Worm (Caenorhabditis elegans) whole organism, L4 larva: ENCODE data around the gene Y40A1A.2.

Source experiments
- ama-1 ChIP-seq: fragments of 150-350 bp; optimal IDR thresholded peaks from 2 replicates; lab custom pipeline; 2014; ENCODE audit warnings: inconsistent platforms, mixed read lengths
- egl-27 ChIP-seq: sonication (generic microtip); optimal IDR thresholded peaks from 3 replicates; lab custom pipeline; 2017; ENCODE audit warnings: missing biosample characterization, missing genetic modification reagents, missing genetic modification characterization
- egl-43 ChIP-seq: fragments of 200-800 bp; sonication (Bioruptor generic); IDR thresholded peaks from 2 replicates; pipeline ENCODE4 v1.3.6; 2022; ENCODE audit warnings: missing genetic modification reagents, missing genetic modification characterization, missing compliant biosample characterization
- lin-13 ChIP-seq: fragments of 150-350 bp; optimal IDR thresholded peaks from 2 replicates; lab custom pipeline; 2014; ENCODE audit warnings: missing biosample characterization, missing genetic modification reagents, missing genetic modification characterization
- mxl-2 ChIP-seq: fragments of 200-800 bp; sonication (Bioruptor generic); conservative IDR thresholded peaks from 2 replicates; pipeline ENCODE4 v1.3.6; 2022; ENCODE audit warnings: missing genetic modification reagents, missing genetic modification characterization, missing compliant biosample characterization
- nhr-28 ChIP-seq: fragments of 150-350 bp; optimal IDR thresholded peaks from 2 replicates; lab custom pipeline; 2014; ENCODE audit warnings: missing biosample characterization, missing genetic modification characterization
- nhr-76 ChIP-seq: fragments of 150-350 bp; optimal IDR thresholded peaks from 2 replicates; lab custom pipeline; 2014; ENCODE audit warnings: missing biosample characterization, missing genetic modification characterization
- pha-4 ChIP-seq, 2 experiments: fragments of 150-350 bp in 1 of 2; fragments of 200-800 bp in 1 of 2; sonication (Bioruptor generic) in 1 of 2; IDR thresholded peaks in 1 of 2; optimal IDR thresholded peaks in 1 of 2; 2 replicates each; pipeline versions ENCODE4 v1.3.6 to Lab custom; 2014 to 2022; ENCODE audit warnings: missing genetic modification characterization in 2 of 2, missing genetic modification reagents in 2 of 2, missing biosample characterization in 1 of 2, missing compliant biosample characterization in 1 of 2
- pqm-1 ChIP-seq: sonication (generic microtip); optimal IDR thresholded peaks from 2 replicates; lab custom pipeline; 2017; ENCODE audit warnings: missing biosample characterization, missing genetic modification characterization
- rbr-2 ChIP-seq: sonication (generic microtip); optimal IDR thresholded peaks from 2 replicates; lab custom pipeline; 2016; ENCODE audit warnings: missing genotype, missing genetic modification characterization, missing compliant biosample characterization
- snpc-4 ChIP-seq: fragments of 150-350 bp; optimal IDR thresholded peaks from 2 replicates; lab custom pipeline; 2014; ENCODE audit warnings: missing biosample characterization, missing genetic modification characterization
- tra-1 ChIP-seq: fragments of 200-800 bp; sonication (Bioruptor generic); IDR thresholded peaks from 2 replicates; pipeline ENCODE4 v1.3.6; 2022; ENCODE audit warnings: missing genetic modification reagents, missing genetic modification characterization, missing compliant biosample characterization
- ztf-11 ChIP-seq: fragments of 150-350 bp; optimal IDR thresholded peaks from 2 replicates; lab custom pipeline; 2014; ENCODE audit warnings: missing biosample characterization, missing genetic modification characterization

ce11 chrX:1959063-1959462, 31.5 kb upstream of the Y40A1A.2 start:
- TF ChIP-seq lin-13: no peak
- TF ChIP-seq nhr-28 (tag; lab: Kevin White, UChicago): no peak
- TF ChIP-seq egl-27: no peak
- no peak for TF ChIP-seq nhr-76 (tag; lab: Kevin White, UChicago)
- TF ChIP-seq pqm-1 (tag; lab: Kevin White, UChicago): no peak
- no peak for TF ChIP-seq mxl-2
- no peak for TF ChIP-seq ama-1 (lab: Kevin White, UChicago)
- no peak for TF ChIP-seq rbr-2 (tag; lab: Kevin White, UChicago)
- TF ChIP-seq egl-43 (GFP tag; lab: Robert Waterston, UW): no peak
- no peak for TF ChIP-seq tra-1 (GFP tag; lab: Robert Waterston, UW)
- no peak for TF ChIP-seq ztf-11
- no peak for TF ChIP-seq snpc-4 (tag; lab: Kevin White, UChicago)
- TF ChIP-seq pha-4 (GFP tag; IDR thresholded peaks at IDR 0.05; lab: Robert Waterston, UW): no peak
- TF ChIP-seq pha-4 (tag; optimal IDR thresholded peaks at IDR 0.05; lab: Kevin White, UChicago): no peak
